Fruit fly (Drosophila melanogaster) whole organism, embryonic: Measurements from ENCODE around the gene CG34462.

Experiments
- BEAF-32 ChIP-seq: fragments of 200-800 bp; sonication (Bioruptor generic); optimal IDR thresholded peaks from 3 replicates; lab custom pipeline; 2017; ENCODE audit warnings: missing biosample characterization, missing genetic modification characterization, mild to moderate bottlenecking, moderate library complexity, missing genetic modification reagents
- Bgb ChIP-seq: fragments of 200-800 bp; sonication (Bioruptor generic); IDR thresholded peaks from 2 replicates; pipeline ENCODE4 v1.3.6; 2022; ENCODE audit warnings: missing biosample characterization, missing genetic modification characterization; ENCODE audit not compliant: partially characterized antibody
- CG10147 ChIP-seq: fragments of 200-800 bp; sonication (Bioruptor generic); optimal IDR thresholded peaks from 2 replicates; lab custom pipeline; 2019; ENCODE audit warnings: missing biosample characterization, mild to moderate bottlenecking, missing genetic modification characterization, moderate library complexity
- CG11247 ChIP-seq: fragments of 200-800 bp; sonication (Bioruptor generic); IDR thresholded peaks from 2 replicates; pipeline ENCODE4 v1.3.6; 2022; ENCODE audit warnings: missing biosample characterization, missing genetic modification characterization
- CG11398 ChIP-seq: fragments of 200-800 bp; sonication (Bioruptor generic); optimal IDR thresholded peaks from 2 replicates; lab custom pipeline; 2016; ENCODE audit warnings: missing biosample characterization, missing genetic modification characterization
- CG12155 ChIP-seq: fragments of 200-800 bp; sonication (Bioruptor generic); optimal IDR thresholded peaks from 3 replicates; lab custom pipeline; 2016; ENCODE audit warnings: missing biosample characterization, missing genetic modification characterization
- CG13287 ChIP-seq: fragments of 200-800 bp; sonication (Bioruptor generic); IDR thresholded peaks from 2 replicates; pipeline ENCODE4 v1.3.6; 2022; ENCODE audit warnings: missing biosample characterization, missing genetic modification characterization; ENCODE audit not compliant: partially characterized antibody
- CG15601 ChIP-seq: fragments of 200-800 bp; sonication (Bioruptor generic); optimal IDR thresholded peaks from 3 replicates; lab custom pipeline; 2019; ENCODE audit warnings: missing biosample characterization, mild to moderate bottlenecking, missing genetic modification characterization, moderate library complexity
- CG16813 ChIP-seq: fragments of 200-800 bp; sonication (Bioruptor generic); IDR thresholded peaks from 3 replicates; pipeline ENCODE4 v1.3.6; 2022; ENCODE audit warnings: missing biosample characterization, missing genetic modification characterization; ENCODE audit not compliant: partially characterized antibody
- CG17385 ChIP-seq: fragments of 200-800 bp; sonication (Bioruptor generic); optimal IDR thresholded peaks from 3 replicates; lab custom pipeline; 2018; ENCODE audit warnings: missing biosample characterization, mild to moderate bottlenecking, missing genetic modification characterization
- CG2116 ChIP-seq: fragments of 200-800 bp; sonication (Bioruptor generic); optimal IDR thresholded peaks from 3 replicates; lab custom pipeline; 2018; ENCODE audit warnings: missing biosample characterization, mild to moderate bottlenecking, missing genetic modification characterization
- CG42726 ChIP-seq: fragments of 200-800 bp; sonication (Bioruptor generic); IDR thresholded peaks from 2 replicates; pipeline ENCODE4 v1.3.6; 2022; ENCODE audit warnings: missing biosample characterization, missing genetic modification characterization; ENCODE audit not compliant: partially characterized antibody
- CG4404 ChIP-seq: fragments of 200-800 bp; sonication (Bioruptor generic); IDR thresholded peaks from 2 replicates; pipeline ENCODE4 v1.3.6; 2022; ENCODE audit warnings: missing biosample characterization, missing genetic modification characterization
- CG4617 ChIP-seq: fragments of 200-800 bp; sonication (Bioruptor generic); optimal IDR thresholded peaks from 3 replicates; lab custom pipeline; 2016; ENCODE audit warnings: missing biosample characterization, missing genetic modification characterization, borderline replicate concordance
- CG4707 ChIP-seq: fragments of 200-800 bp; sonication (Bioruptor generic); optimal IDR thresholded peaks from 2 replicates; lab custom pipeline; 2018; ENCODE audit warnings: missing biosample characterization, mild to moderate bottlenecking, missing genetic modification characterization, moderate library complexity
- CG7963 ChIP-seq: fragments of 200-800 bp; sonication (Bioruptor generic); IDR thresholded peaks from 3 replicates; pipeline ENCODE4 v1.3.6; 2022; ENCODE audit warnings: missing biosample characterization, missing genetic modification characterization; ENCODE audit not compliant: partially characterized antibody
- CoRest ChIP-seq: fragments of 200-800 bp; sonication (Bioruptor generic); optimal IDR thresholded peaks from 3 replicates; lab custom pipeline; 2018; ENCODE audit warnings: missing biosample characterization, mild to moderate bottlenecking, missing genetic modification characterization, moderate library complexity
- Dll ChIP-seq: fragments of 200-800 bp; sonication (Bioruptor generic); IDR thresholded peaks from 4 replicates; pipeline ENCODE4 v1.3.6; 2022; ENCODE audit warnings: missing biosample characterization, missing genetic modification characterization; ENCODE audit not compliant: partially characterized antibody
- Dref ChIP-seq: fragments of 200-800 bp; sonication (Bioruptor generic); IDR thresholded peaks from 2 replicates; pipeline ENCODE4 v1.3.6; 2022; ENCODE audit warnings: missing biosample characterization, missing genetic modification characterization
- Ets97D ChIP-seq: fragments of 200-800 bp; sonication (Bioruptor generic); optimal IDR thresholded peaks from 3 replicates; lab custom pipeline; 2016; ENCODE audit warnings: missing biosample characterization, missing genetic modification characterization
- HLH4C ChIP-seq: fragments of 200-800 bp; sonication (Bioruptor generic); IDR thresholded peaks from 3 replicates; pipeline ENCODE4 v1.3.6; 2022; ENCODE audit warnings: missing biosample characterization, missing genetic modification characterization; ENCODE audit not compliant: partially characterized antibody
- HmgZ ChIP-seq: fragments of 200-800 bp; sonication (Bioruptor generic); optimal IDR thresholded peaks from 2 replicates; lab custom pipeline; 2018; ENCODE audit warnings: missing biosample characterization, mild to moderate bottlenecking, missing genetic modification characterization
- Hr3 ChIP-seq: fragments of 200-800 bp; sonication (Bioruptor generic); optimal IDR thresholded peaks from 3 replicates; lab custom pipeline; 2016; ENCODE audit warnings: missing biosample characterization, missing genetic modification characterization
- Kr ChIP-seq: fragments of 200-800 bp; sonication (Bioruptor generic); optimal IDR thresholded peaks from 2 replicates; lab custom pipeline; 2017; ENCODE audit warnings: missing biosample characterization, mild to moderate bottlenecking, missing genetic modification characterization
- Myb ChIP-seq: fragments of 200-800 bp; sonication (Bioruptor generic); optimal IDR thresholded peaks from 2 replicates; lab custom pipeline; 2016; ENCODE audit warnings: missing biosample characterization, missing genetic modification characterization
- Sox100B ChIP-seq: fragments of 200-800 bp; sonication (Bioruptor generic); optimal IDR thresholded peaks from 3 replicates; lab custom pipeline; 2018; ENCODE audit warnings: missing biosample characterization, mild to moderate bottlenecking, missing genetic modification characterization
- Sox102F ChIP-seq: fragments of 200-800 bp; sonication (Bioruptor generic); optimal IDR thresholded peaks from 2 replicates; lab custom pipeline; 2018; ENCODE audit warnings: missing biosample characterization, mild to moderate bottlenecking, missing genetic modification characterization, moderate library complexity
- abd-A ChIP-seq: fragments of 200-800 bp; sonication (Bioruptor generic); optimal IDR thresholded peaks from 3 replicates; lab custom pipeline; 2019; ENCODE audit warnings: missing biosample characterization, mild to moderate bottlenecking, missing genetic modification characterization, moderate library complexity
- amos ChIP-seq: fragments of 200-800 bp; sonication (Bioruptor generic); IDR thresholded peaks from 2 replicates; pipeline ENCODE4 v1.3.6; 2022; ENCODE audit warnings: missing biosample characterization, missing genetic modification characterization; ENCODE audit not compliant: partially characterized antibody
- ato ChIP-seq: fragments of 200-800 bp; sonication (Bioruptor generic); IDR thresholded peaks from 2 replicates; pipeline ENCODE4 v1.3.6; 2022; ENCODE audit warnings: missing biosample characterization, missing genetic modification characterization; ENCODE audit not compliant: partially characterized antibody
- bbx ChIP-seq: fragments of 200-800 bp; sonication (Bioruptor generic); IDR thresholded peaks from 2 replicates; pipeline ENCODE4 v1.3.6; 2022; ENCODE audit warnings: missing biosample characterization, missing genetic modification characterization; ENCODE audit not compliant: partially characterized antibody
- btn ChIP-seq: fragments of 200-800 bp; sonication (Bioruptor generic); optimal IDR thresholded peaks from 2 replicates; lab custom pipeline; 2016; ENCODE audit warnings: missing biosample characterization, missing genetic modification characterization
- chinmo ChIP-seq: fragments of 200-800 bp; sonication (Bioruptor generic); IDR thresholded peaks from 4 replicates; pipeline ENCODE4 v1.3.6; 2022; ENCODE audit warnings: missing biosample characterization, missing genetic modification characterization; ENCODE audit not compliant: partially characterized antibody
- crp ChIP-seq, 2 experiments: fragments of 200-800 bp; sonication (Bioruptor generic); optimal IDR thresholded peaks; 2 replicates in 1 of 2; 3 replicates in 1 of 2; lab custom pipeline; 2017; ENCODE audit warnings: missing biosample characterization in 2 of 2, missing genetic modification characterization in 2 of 2, mild to moderate bottlenecking in 1 of 2, moderate library complexity in 1 of 2
- fd96Cb ChIP-seq: fragments of 200-800 bp; sonication (Bioruptor generic); optimal IDR thresholded peaks from 2 replicates; lab custom pipeline; 2018; ENCODE audit warnings: missing biosample characterization, mild to moderate bottlenecking, missing genetic modification characterization, moderate library complexity
- hb ChIP-seq: fragments of 200-800 bp; sonication (Bioruptor generic); IDR thresholded peaks from 3 replicates; pipeline ENCODE4 v1.3.6; 2022; ENCODE audit warnings: missing biosample characterization, missing genetic modification characterization; ENCODE audit not compliant: partially characterized antibody
- her ChIP-seq: fragments of 200-800 bp; sonication (Bioruptor generic); optimal IDR thresholded peaks from 2 replicates; lab custom pipeline; 2016; ENCODE audit warnings: missing biosample characterization, missing genetic modification characterization
- nerfin-2 ChIP-seq: fragments of 200-800 bp; sonication (Bioruptor generic); IDR thresholded peaks from 2 replicates; pipeline ENCODE4 v1.3.6; 2022; ENCODE audit warnings: missing biosample characterization, missing genetic modification characterization; ENCODE audit not compliant: partially characterized antibody
- pros ChIP-seq: fragments of 200-800 bp; sonication (Bioruptor generic); optimal IDR thresholded peaks from 3 replicates; lab custom pipeline; 2019; ENCODE audit warnings: missing biosample characterization, mild to moderate bottlenecking, missing genetic modification characterization, moderate library complexity
- rib ChIP-seq: fragments of 200-800 bp; sonication (Bioruptor generic); IDR thresholded peaks from 2 replicates; pipeline ENCODE4 v1.3.6; 2022; ENCODE audit warnings: missing biosample characterization, missing genetic modification characterization
- sob ChIP-seq: fragments of 200-800 bp; sonication (Bioruptor generic); IDR thresholded peaks from 2 replicates; pipeline ENCODE4 v1.3.6; 2022; ENCODE audit warnings: missing biosample characterization, missing genetic modification characterization
- toy ChIP-seq: fragments of 200-800 bp; sonication (Bioruptor generic); IDR thresholded peaks from 2 replicates; pipeline ENCODE4 v1.3.6; 2022; ENCODE audit warnings: missing biosample characterization, missing genetic modification characterization
- trem ChIP-seq: fragments of 200-800 bp; optimal IDR thresholded peaks from 3 replicates; lab custom pipeline; 2019; ENCODE audit warnings: missing biosample characterization, mild to moderate bottlenecking, missing genetic modification characterization, moderate library complexity
- tx ChIP-seq: fragments of 200-800 bp; sonication (Bioruptor generic); optimal IDR thresholded peaks from 2 replicates; lab custom pipeline; 2016; ENCODE audit warnings: missing biosample characterization, missing genetic modification characterization
- unc-4 ChIP-seq: fragments of 200-800 bp; sonication (Bioruptor generic); IDR thresholded peaks from 2 replicates; pipeline ENCODE4 v1.3.6; 2022; ENCODE audit warnings: missing biosample characterization, missing genetic modification characterization; ENCODE audit not compliant: partially characterized antibody
- yki ChIP-seq: fragments of >200 bp; optimal IDR thresholded peaks from 3 replicates; lab custom pipeline; 2018
- zen ChIP-seq: fragments of 200-800 bp; sonication (Bioruptor generic); optimal IDR thresholded peaks from 3 replicates; lab custom pipeline; 2018; ENCODE audit warnings: missing biosample characterization, mild to moderate bottlenecking, missing genetic modification characterization, moderate library complexity
- zen2 ChIP-seq: fragments of 200-800 bp; sonication (Bioruptor generic); IDR thresholded peaks from 3 replicates; pipeline ENCODE4 v1.3.6; 2022; ENCODE audit warnings: missing biosample characterization, missing genetic modification characterization; ENCODE audit not compliant: partially characterized antibody

CG34462 gene

DNA sequence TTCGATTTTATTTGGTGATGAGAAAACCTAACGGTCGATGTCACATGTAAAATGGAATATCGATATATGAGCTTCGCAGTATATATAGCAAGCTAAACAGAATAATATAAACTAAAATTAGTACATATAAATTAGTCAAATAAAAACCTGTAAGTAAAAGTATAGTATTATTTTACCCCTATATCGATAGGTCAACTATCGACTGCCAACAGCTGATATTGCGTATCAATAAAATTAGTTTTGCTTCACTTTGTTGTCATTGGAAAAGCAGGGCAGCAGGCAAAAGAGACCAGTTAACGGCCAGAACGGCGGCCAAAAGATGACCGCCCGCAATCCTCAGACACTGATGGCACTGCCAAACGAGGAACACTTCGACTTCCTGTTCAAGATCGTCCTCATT, 31.4 kb upstream of the CG34462 start, which contains the start of gene Rab19 (continued):
- TF ChIP-seq Ets97D (GFP tag; lab: Kevin White, UChicago) (peak; percentile 3), pros (GFP tag; lab: Kevin White, UChicago) (no peak), CG11247 (GFP tag; lab: Robert Waterston, UW) (no peak), fd96Cb (tag; lab: Kevin White, UChicago) (no peak), CG42726 (peak; percentile 25; the same call in 1 of the 2 replicates), rib (GFP tag; lab: Robert Waterston, UW) (no peak), sob (no peak), trem (peak; percentile 61), Sox100B (GFP tag; lab: Kevin White, UChicago) (no peak), Dll (GFP tag; lab: Robert Waterston, UW) (peak; percentile 98), CG4707 (GFP tag; lab: Kevin White, UChicago) (no peak), CG7963 (GFP tag; lab: Robert Waterston, UW) (peak; percentile 65; the same call in 2 of the 3 replicates), Myb (peak; percentile 85), Hr3 (GFP tag; lab: Kevin White, UChicago) (no peak), CG4404 (GFP tag; lab: Robert Waterston, UW) (no peak), CG13287 (peak; percentile 97), HmgZ (tag; lab: Kevin White, UChicago) (peak; percentile 27), HLH4C (GFP tag; lab: Robert Waterston, UW) (peak; percentile 89), crp (GFP tag; optimal IDR thresholded peaks at IDR 0.05; lab: Kevin White, UChicago) (peak; percentile 24 to 89), unc-4 (GFP tag; lab: Robert Waterston, UW) (peak; percentile 94), tx (GFP tag; lab: Kevin White, UChicago) (no peak), abd-A (tag; lab: Kevin White, UChicago) (peak; percentile 5), bbx (GFP tag; lab: Robert Waterston, UW) (peak; percentile 87), yki (lab: Kevin White, UChicago) (no peak), BEAF-32 (peak; percentile 86), CG2116 (peak; percentile 82), Kr (GFP tag; lab: Kevin White, UChicago) (no peak), CG16813 (GFP tag; lab: Robert Waterston, UW) (peak; percentile 86), nerfin-2 (GFP tag; lab: Robert Waterston, UW) (peak; percentile 76), Dref (peak; percentile 68), zen (peak; percentile 16), CoRest (tag; lab: Kevin White, UChicago) (peak; percentile 52), zen2 (peak; percentile 91), Bgb (GFP tag; lab: Robert Waterston, UW) (peak; percentile 81), CG11398 (no peak), Sox102F (GFP tag; lab: Kevin White, UChicago) (no peak), CG4617 (GFP tag; lab: Kevin White, UChicago) (peak; percentile 15), toy (GFP tag; lab: Robert Waterston, UW) (no peak), her (GFP tag; lab: Kevin White, UChicago) (no peak), CG12155 (no peak), CG10147 (no peak), hb (GFP tag; lab: Robert Waterston, UW) (peak; percentile 83), chinmo (peak; percentile 84; the same call in 1 of the 4 replicates), CG15601 (peak; percentile 48), amos (GFP tag; lab: Robert Waterston, UW) (peak; percentile 79), btn (GFP tag; lab: Kevin White, UChicago) (no peak), ato (GFP tag; lab: Robert Waterston, UW) (peak; percentile 19; the same call in 1 of the 2 replicates), CG17385 (peak; percentile 36)
